Worm (Caenorhabditis elegans) whole organism, L3 larva: ENCODE results near the gene bcc-1.

Experiments
- egl-27 ChIP-seq: sonication (generic microtip); optimal IDR thresholded peaks from 4 replicates; lab custom pipeline; 2017; ENCODE audit warnings: missing biosample characterization, missing genetic modification reagents, missing genetic modification characterization
- egl-5 ChIP-seq: fragments of 150-350 bp; optimal IDR thresholded peaks from 2 replicates; lab custom pipeline; 2017; ENCODE audit warnings: missing biosample characterization, missing genetic modification reagents, missing genetic modification characterization, inconsistent platforms

ce11 chrIV:11100271-11100670 lies 7.9 kb upstream of the bcc-1 start, which contains the start of gene str-3:
- TF ChIP-seq egl-27 (tag; lab: Kevin White, UChicago): no peak
- no peak for TF ChIP-seq egl-5 (tag; lab: Kevin White, UChicago)
